Fruit fly (Drosophila melanogaster): ENCODE results near the gene CG14050.
A peak's percentile ranks its signal among the peaks of the same experiment; 100 is the strongest.

CG14050 gene

dm6 chrX:2305281-2305680, 20.7 kb downstream of the CG14050 start:
- no peak for TF ChIP-seq noc (tag; optimal IDR thresholded peaks at IDR 0.05)

dm6 chrX:2304514-2305235, 21.3 kb downstream of the CG14050 start:
- TF ChIP-seq noc (tag; optimal IDR thresholded peaks at IDR 0.05) = no peak

DNA sequence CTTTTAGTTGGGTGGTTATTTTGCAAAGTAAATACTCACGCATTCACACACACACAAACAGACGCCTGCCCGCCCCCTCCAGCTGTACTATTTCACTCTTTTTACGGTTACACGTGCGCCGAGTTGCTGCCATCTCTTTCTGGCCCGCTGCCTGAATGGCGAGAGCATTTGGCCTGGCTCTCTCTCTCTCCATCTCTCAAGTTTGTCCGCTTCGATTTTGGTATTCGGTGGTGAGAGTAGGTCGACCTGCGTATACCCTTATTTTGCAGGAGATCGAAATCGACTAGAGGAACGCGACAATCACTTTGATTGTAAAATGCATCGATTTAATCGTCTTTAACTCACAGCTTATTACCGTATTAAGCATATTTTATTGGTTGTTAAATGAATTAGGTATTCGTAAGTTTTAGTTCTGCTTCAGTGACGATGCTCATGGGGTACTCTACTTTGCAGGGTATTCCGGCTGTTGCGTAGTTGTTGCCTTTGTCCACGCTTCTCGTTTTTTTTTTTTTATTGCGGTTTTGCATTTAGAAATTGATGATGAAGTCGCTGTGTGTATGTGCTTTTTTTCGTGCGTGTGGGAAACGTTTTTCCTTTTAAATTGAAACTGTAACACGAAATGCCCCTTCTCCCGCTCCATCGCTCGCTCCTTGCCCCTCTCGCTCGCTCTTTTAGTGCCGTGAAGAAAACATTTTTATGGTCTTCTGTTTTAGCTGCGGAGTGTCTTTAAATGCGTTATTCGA, 22.1 kb downstream of the CG14050 start:
- TF ChIP-seq noc (tag; optimal IDR thresholded peaks at IDR 0.05) = peak; percentile 95

- TF ChIP-seq noc (tag; optimal IDR thresholded peaks at IDR 0.05) = no peak
Observed at dm6 chrX:2302875-2303274, 23.1 kb downstream of the CG14050 start.

DNA sequence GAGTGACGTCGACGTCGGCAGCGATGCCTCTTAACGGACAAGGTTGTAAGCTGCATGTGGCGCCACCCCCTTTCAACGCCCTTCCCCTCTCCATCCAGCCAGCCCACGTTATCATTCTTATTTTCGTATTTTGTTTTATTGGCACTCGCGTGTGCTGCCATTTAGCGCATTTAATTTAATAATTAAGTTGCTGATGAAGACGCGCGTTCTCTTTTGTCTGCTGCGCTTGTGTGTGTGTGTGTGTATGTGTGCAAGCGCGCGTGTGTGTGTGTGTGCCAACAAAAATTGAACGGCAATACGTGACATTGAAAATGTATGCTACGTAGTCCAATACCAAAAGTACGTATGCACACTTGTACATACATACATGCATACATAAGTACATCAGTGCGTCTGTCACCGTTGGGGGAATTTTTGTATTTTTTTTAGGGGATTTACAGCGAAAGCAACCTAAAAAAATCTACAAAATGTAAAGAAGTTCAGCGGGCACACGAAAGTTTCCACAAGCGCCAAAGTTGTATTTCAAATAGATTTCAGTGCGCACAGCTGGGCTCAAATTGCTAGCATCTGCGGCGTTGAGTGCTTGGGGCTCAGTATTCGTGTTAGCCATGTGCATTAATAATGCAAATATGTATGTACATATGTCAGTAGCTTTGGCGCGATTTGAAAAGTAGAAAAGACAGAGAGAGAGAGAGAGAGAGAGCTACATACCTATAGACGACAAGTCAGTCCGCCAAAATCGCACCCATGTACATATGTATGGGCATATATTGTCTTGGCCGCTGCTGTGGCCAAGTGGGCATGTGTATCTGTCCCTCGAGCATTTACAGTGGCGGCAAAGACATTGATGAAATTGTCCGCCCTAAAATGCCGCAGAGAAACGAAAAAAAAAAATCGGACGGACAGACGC, 24.1 kb downstream of the CG14050 start:
- TF ChIP-seq noc (tag; optimal IDR thresholded peaks at IDR 0.05) = peak; percentile 41

DNA sequence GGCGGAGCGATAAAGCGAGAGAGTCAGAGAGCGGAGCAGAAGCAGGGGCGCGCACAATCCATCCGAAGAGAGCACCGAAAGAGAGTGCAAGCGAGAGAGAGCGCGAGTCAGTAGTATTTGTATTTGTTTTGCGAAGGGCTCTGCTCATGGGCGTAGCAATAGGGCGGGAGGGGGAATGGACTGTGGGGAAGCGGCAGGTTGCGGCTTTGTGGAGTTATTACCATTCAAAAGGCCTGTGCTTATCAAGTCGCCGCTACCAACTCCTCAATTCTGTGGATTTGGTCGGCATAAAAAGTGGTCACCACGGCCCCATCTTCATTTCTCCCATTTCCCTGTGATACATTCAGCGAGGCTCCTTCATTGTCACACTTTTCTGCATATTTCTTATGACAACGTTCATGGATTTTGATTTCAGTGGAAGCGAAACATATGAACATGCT, 24.9 kb downstream of the CG14050 start:
- peak; percentile 81 for TF ChIP-seq noc (tag; optimal IDR thresholded peaks at IDR 0.05)

- peak; percentile 89 for TF ChIP-seq noc (tag; optimal IDR thresholded peaks at IDR 0.05)
Observed at dm6 chrX:2300293-2301068, 25.5 kb downstream of the CG14050 start.

DNA sequence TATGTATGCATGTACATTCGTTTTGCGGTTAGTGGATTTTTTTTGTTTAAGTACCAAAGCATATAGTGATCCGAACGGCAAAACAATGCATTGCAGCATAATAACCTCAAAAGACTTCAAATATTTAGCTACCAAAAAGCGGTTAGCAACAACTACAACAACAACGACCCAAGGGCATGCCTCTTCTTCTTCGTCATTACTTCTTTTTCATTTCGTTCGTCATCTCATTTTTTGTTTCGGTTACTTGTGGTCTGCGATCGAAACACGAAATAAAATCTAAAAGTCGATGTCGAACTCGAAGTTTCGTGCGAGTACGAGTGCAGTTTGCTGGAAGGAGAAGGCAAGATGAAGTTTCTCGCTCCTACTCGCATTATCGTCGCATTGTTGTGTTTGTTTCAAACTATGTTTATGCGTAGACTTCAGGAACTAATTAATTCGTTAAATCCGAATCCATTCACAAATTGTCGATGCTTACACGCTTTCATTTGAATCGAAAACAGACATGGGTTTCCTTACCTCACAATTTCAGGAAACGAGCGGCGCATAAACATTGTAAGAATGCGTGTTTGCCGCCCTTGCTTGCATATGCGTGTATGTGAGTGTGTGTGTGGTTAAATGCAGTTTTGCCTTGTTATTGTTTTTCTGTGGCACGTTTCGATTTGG, 27.2 kb downstream of the CG14050 start:
- no peak for TF ChIP-seq noc (tag; optimal IDR thresholded peaks at IDR 0.05)

DNA sequence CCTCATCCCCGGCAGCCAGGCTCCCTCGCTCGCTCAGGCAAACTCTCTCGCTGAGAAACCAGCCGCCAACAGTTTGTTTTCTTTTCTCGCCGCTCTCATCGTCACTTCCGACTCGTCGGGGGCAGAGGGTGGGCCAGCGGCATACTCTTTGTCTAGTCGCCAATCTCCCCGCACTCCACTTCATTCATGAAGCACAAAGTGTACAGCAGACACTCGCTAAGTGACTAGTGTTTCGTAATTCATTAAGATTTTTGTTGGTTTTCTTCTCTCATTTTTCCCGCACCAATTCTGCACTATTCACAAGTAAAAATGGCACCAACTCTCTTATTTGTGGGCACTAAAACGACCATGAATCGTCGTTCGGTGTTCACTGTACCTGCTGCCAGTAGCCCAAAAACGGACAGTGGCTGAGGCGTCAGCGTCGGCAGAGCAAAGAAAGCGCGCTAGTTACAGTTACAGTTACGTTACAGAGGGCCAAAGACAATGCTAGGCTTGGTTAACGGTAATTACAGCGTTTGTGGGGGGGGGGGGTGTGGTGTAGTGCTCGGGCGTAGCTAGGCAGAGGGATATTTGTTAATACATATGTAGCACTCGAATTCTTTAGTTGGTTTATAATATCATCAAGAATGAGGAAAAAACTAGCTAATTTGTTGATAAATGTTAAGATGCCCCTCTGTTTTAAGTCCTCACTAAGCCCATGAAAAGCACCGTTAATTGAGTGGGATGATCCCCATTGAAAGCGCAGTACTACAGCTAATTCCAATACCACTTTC, 28.4 kb downstream of the CG14050 start:
- TF ChIP-seq noc (tag; optimal IDR thresholded peaks at IDR 0.05) = peak; percentile 94

- peak; percentile 94 for TF ChIP-seq noc (tag; optimal IDR thresholded peaks at IDR 0.05)
Observed at dm6 chrX:2296230-2297044, 29.6 kb downstream of the CG14050 start.

DNA sequence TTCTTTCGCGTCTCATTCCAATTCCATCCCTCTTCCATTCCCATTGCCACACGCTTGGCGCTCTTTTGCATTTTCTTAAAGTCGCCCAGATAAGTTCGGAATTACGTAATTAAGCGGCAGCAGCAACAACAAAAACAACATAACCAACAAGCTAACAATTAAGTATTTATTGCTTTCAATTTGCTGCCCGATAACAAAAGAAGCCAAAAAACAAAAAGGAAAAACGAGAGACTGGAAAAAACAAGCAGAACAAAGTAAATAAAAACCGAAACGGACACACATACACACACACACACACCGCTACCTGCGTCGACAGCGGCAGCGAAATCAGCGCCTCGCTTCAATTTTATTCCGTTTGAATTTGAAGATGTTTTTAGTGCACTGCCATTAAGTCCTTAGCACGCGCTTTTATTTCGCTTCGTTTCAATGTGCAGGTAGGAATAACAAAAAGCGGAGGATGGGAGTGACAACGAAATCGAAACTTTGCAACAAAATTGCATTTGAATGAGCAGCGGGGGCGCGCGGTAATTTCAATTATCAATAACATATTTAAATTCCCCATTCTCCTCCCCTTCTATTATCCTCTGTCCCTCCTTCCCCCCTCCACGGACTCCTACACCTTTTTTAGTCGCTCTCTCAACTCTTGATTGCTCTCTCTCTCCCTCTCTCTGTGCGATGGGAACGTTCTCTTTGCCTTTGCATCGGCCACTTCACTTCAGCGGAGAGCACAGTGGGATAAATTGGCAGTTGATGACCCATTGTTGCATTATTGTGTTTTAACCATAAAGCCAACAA, 30.4 kb downstream of the CG14050 start, which contains the start of gene Raf:
TSS of gene Raf (plus strand) at position 32 of the 795 bp plus-strand sequence.
- TF ChIP-seq noc (tag; optimal IDR thresholded peaks at IDR 0.05) = peak; percentile 2

Data from whole organism, larva.